Worm (Caenorhabditis elegans): ENCODE results near the gene bir-2.

bir-2 gene

ce11 chrV:13556746-13557145 lies 11.9 kb upstream of the bir-2 start, which contains the start of gene cav-2 (continued):
- no peak for TF ChIP-seq ceh-32 (tag; optimal IDR thresholded peaks at IDR 0.05; ENCODE audit: poor library complexity)
- no peak for TF ChIP-seq nhr-76 (tag; optimal IDR thresholded peaks at IDR 0.05)
- TF ChIP-seq nhr-42 (GFP tag; IDR thresholded peaks at IDR 0.05): no peak
- 0 out of 2 replicates have a peak, but pooled peaks have one; percentile 46 for TF ChIP-seq ceh-44 (GFP tag; IDR thresholded peaks at IDR 0.05)
- TF ChIP-seq lin-29 (GFP tag; IDR thresholded peaks at IDR 0.05): no peak
- peak; percentile 86 for TF ChIP-seq dmd-6 (GFP tag; IDR thresholded peaks at IDR 0.05)
- no peak for TF ChIP-seq F44E2.7 (GFP tag; IDR thresholded peaks at IDR 0.05)
- TF ChIP-seq jun-1 (tag; optimal IDR thresholded peaks at IDR 0.05): no peak
- peak; percentile 86; the same call in 1 of the 2 replicates for TF ChIP-seq dmd-9 (GFP tag; IDR thresholded peaks at IDR 0.05)
- peak in 1 of 2 experiments; percentile 89 for TF ChIP-seq hif-1 (tag; optimal IDR thresholded peaks at IDR 0.05)
- no peak for TF ChIP-seq F10B5.3 (tag; optimal IDR thresholded peaks at IDR 0.05)
- TF ChIP-seq egl-43 (GFP tag; IDR thresholded peaks at IDR 0.05): no peak
- TF ChIP-seq arid-1 (GFP tag; conservative IDR thresholded peaks at IDR 0.05): no peak
- TF ChIP-seq lin-39 (tag; optimal IDR thresholded peaks at IDR 0.05): no peak
- TF ChIP-seq nhr-237 (tag; optimal IDR thresholded peaks at IDR 0.05): no peak
- TF ChIP-seq mes-2 (tag; optimal IDR thresholded peaks at IDR 0.05; ENCODE audit: poor library complexity, severe bottlenecking): peak; percentile 99
- peak; percentile 84 for TF ChIP-seq lin-38 (GFP tag; IDR thresholded peaks at IDR 0.05)
- no peak for TF ChIP-seq spr-1 (tag; optimal IDR thresholded peaks at IDR 0.05)
- TF ChIP-seq saeg-2 (GFP tag; IDR thresholded peaks at IDR 0.05): 0 out of 2 replicates have a peak, but pooled peaks have one; percentile 36
- no peak for TF ChIP-seq snpc-4 (tag; optimal IDR thresholded peaks at IDR 0.05)
- TF ChIP-seq ztf-11 (tag; optimal IDR thresholded peaks at IDR 0.05): no peak
- peak; percentile 70 for TF ChIP-seq gei-8 (GFP tag; optimal IDR thresholded peaks at IDR 0.05)
- TF ChIP-seq T20F7.1 (GFP tag; optimal IDR thresholded peaks at IDR 0.05): peak; percentile 80
- no peak for TF ChIP-seq dmd-8 (GFP tag; IDR thresholded peaks at IDR 0.05)
- TF ChIP-seq nhr-11 (tag; optimal IDR thresholded peaks at IDR 0.05): no peak
- TF ChIP-seq nhr-111 (GFP tag; optimal IDR thresholded peaks at IDR 0.05): no peak

ce11 chrV:13559978-13560377 lies 8.7 kb upstream of the bir-2 start, which contains the start of gene C56A3.8:
TSS of gene C56A3.8 (plus strand) at chrV:13560278.
- TF ChIP-seq unc-130 (GFP tag; optimal IDR thresholded peaks at IDR 0.05): peak; percentile 19
- no peak for TF ChIP-seq F26F4.8 (GFP tag; conservative IDR thresholded peaks at IDR 0.05)

ce11 chrV:13562748-13563147 lies 5.9 kb upstream of the bir-2 start:
- TF ChIP-seq spr-1 (tag; optimal IDR thresholded peaks at IDR 0.05) (no peak), ctbp-1 (GFP tag; IDR thresholded peaks at IDR 0.05) (no peak), set-16 (GFP tag; IDR thresholded peaks at IDR 0.05) (peak; percentile 90)

- no peak for TF ChIP-seq ZK546.5 (tag; optimal IDR thresholded peaks at IDR 0.05)
- no peak for TF ChIP-seq hif-1 (tag; optimal IDR thresholded peaks at IDR 0.05)
- TF ChIP-seq unc-62 (GFP tag; optimal IDR thresholded peaks at IDR 0.05 in 1 of 2): peak in 1 of 2 experiments; percentile 87
- no peak for TF ChIP-seq unc-62 (tag; optimal IDR thresholded peaks at IDR 0.05)
- TF ChIP-seq F44E2.7 (GFP tag; IDR thresholded peaks at IDR 0.05): no peak
- no peak for TF ChIP-seq skn-1 (tag; optimal IDR thresholded peaks at IDR 0.05)
- TF ChIP-seq nhr-77 (tag; optimal IDR thresholded peaks at IDR 0.05): no peak
These were observed 4.8 kb upstream of the bir-2 start, which contains the start of gene grl-17 for ce11 chrV:13563841-13564240. TSS of gene grl-17 (minus strand) at chrV:13563941.

ce11 chrV:13565197-13565596 lies 3.5 kb upstream of the bir-2 start:
- TF ChIP-seq vab-7 (GFP tag; IDR thresholded peaks at IDR 0.05) (no peak), nhr-76 (tag; optimal IDR thresholded peaks at IDR 0.05) (peak; percentile 70), nhr-42 (GFP tag; IDR thresholded peaks at IDR 0.05) (0 out of 2 replicates have a peak, but pooled peaks have one; percentile 65), D1046.2 (GFP tag; IDR thresholded peaks at IDR 0.05) (no peak), dve-1 (tag; optimal IDR thresholded peaks at IDR 0.05; ENCODE audit: insufficient read depth) (peak; percentile 99), hlh-30 (tag; optimal IDR thresholded peaks at IDR 0.05; ENCODE audit: insufficient read depth) (peak; percentile 99), ceh-44 (GFP tag; IDR thresholded peaks at IDR 0.05) (0 out of 2 replicates have a peak, but pooled peaks have one; percentile 28), mdl-1 (tag; optimal IDR thresholded peaks at IDR 0.05) (peak in 1 of 2 experiments; percentile 72), hif-1 (tag; optimal IDR thresholded peaks at IDR 0.05) (peak; percentile 10 to 72), nhr-77 (tag; optimal IDR thresholded peaks at IDR 0.05) (peak; percentile 89), duxl-1 (tag; optimal IDR thresholded peaks at IDR 0.05; ENCODE audit: poor library complexity) (peak; percentile 70), dmd-8 (GFP tag; IDR thresholded peaks at IDR 0.05) (no peak), Y105C5A.15 (GFP tag; IDR thresholded peaks at IDR 0.05) (no peak), spr-1 (tag; optimal IDR thresholded peaks at IDR 0.05) (peak; percentile 69), daf-16 (GFP tag; optimal IDR thresholded peaks at IDR 0.05) (peak in 1 of 2 experiments; percentile 33), daf-16 (tag; optimal IDR thresholded peaks at IDR 0.05) (peak; percentile 69), F10B5.3 (tag; optimal IDR thresholded peaks at IDR 0.05) (no peak)
